Worm (Caenorhabditis elegans) whole organism, L1 larva: Measurements from ENCODE around the gene snb-1.

Source experiments
- aly-2 ChIP-seq: fragments of 150-350 bp; optimal IDR thresholded peaks from 2 replicates; lab custom pipeline; 2014; ENCODE audit warnings: missing biosample characterization, missing genetic modification characterization
- blmp-1 ChIP-seq: fragments of 150-350 bp; optimal IDR thresholded peaks from 2 replicates; lab custom pipeline; 2014; ENCODE audit warnings: missing biosample characterization, missing genetic modification characterization
- elt-3 ChIP-seq, 6 experiments: fragments of 150-350 bp in 1 of 6; sonication (generic microtip); optimal IDR thresholded peaks; 2 replicates each; lab custom pipeline; 2017 to 2018; ENCODE audit warnings: missing biosample characterization in 6 of 6, missing genetic modification characterization in 6 of 6, inconsistent platforms in 1 of 6
- fos-1 ChIP-seq: fragments of 150-350 bp; optimal IDR thresholded peaks from 2 replicates; lab custom pipeline; 2014; ENCODE audit warnings: missing biosample characterization, missing genetic modification characterization
- hpl-2 ChIP-seq: fragments of 150-350 bp; optimal IDR thresholded peaks from 2 replicates; lab custom pipeline; 2014; ENCODE audit warnings: missing biosample characterization, missing genetic modification reagents, missing genetic modification characterization
- jun-1 ChIP-seq: fragments of 150-350 bp; optimal IDR thresholded peaks from 2 replicates; lab custom pipeline; 2014; ENCODE audit warnings: missing biosample characterization, missing genetic modification reagents, missing genetic modification characterization
- lin-13 ChIP-seq: fragments of 150-350 bp; optimal IDR thresholded peaks from 2 replicates; lab custom pipeline; 2014; ENCODE audit warnings: missing biosample characterization, missing genetic modification reagents, missing genetic modification characterization
- lin-39 ChIP-seq: fragments of 150-350 bp; optimal IDR thresholded peaks from 2 replicates; lab custom pipeline; 2014; ENCODE audit warnings: missing biosample characterization, missing genetic modification reagents, missing genetic modification characterization
- pqm-1 ChIP-seq: sonication (generic microtip); optimal IDR thresholded peaks from 3 replicates; lab custom pipeline; 2017; ENCODE audit warnings: missing biosample characterization, missing genetic modification characterization
- sox-4 ChIP-seq: sonication (generic microtip); optimal IDR thresholded peaks from 2 replicates; lab custom pipeline; 2016; ENCODE audit warnings: missing genetic modification characterization, missing compliant biosample characterization

- TF ChIP-seq jun-1 (tag; lab: Kevin White, UChicago) (no peak), sox-4 (tag; lab: Kevin White, UChicago) (no peak), blmp-1 (tag; lab: Kevin White, UChicago) (no peak), lin-13 (GFP tag; lab: Kevin White, UChicago) (no peak), fos-1 (tag; lab: Kevin White, UChicago) (no peak), elt-3 (tag; optimal IDR thresholded peaks at IDR 0.05; lab: Kevin White, UChicago) (no peak), lin-39 (tag; lab: Kevin White, UChicago) (no peak), aly-2 (tag; lab: Kevin White, UChicago) (no peak), pqm-1 (no peak), hpl-2 (GFP tag; lab: Kevin White, UChicago) (no peak)
These were observed 45.2 kb downstream of the snb-1 start, which contains the start of gene gon-14 for ce11 chrV:6611058-6611457.
